Worm (Caenorhabditis elegans) whole organism, L3 larva: ENCODE measurements around the gene slfl-5.

ENCODE experiments used
- ama-1 ChIP-seq: fragments of 150-350 bp; optimal IDR thresholded peaks from 2 replicates; lab custom pipeline; 2018
- fkh-10 ChIP-seq: sonication (generic microtip); optimal IDR thresholded peaks from 2 replicates; lab custom pipeline; 2017; ENCODE audit warnings: missing biosample characterization, missing genetic modification reagents, missing genetic modification characterization
- nhr-11 ChIP-seq: fragments of 150-350 bp; optimal IDR thresholded peaks from 2 replicates; lab custom pipeline; 2014; ENCODE audit warnings: missing biosample characterization, missing genetic modification characterization

DNA sequence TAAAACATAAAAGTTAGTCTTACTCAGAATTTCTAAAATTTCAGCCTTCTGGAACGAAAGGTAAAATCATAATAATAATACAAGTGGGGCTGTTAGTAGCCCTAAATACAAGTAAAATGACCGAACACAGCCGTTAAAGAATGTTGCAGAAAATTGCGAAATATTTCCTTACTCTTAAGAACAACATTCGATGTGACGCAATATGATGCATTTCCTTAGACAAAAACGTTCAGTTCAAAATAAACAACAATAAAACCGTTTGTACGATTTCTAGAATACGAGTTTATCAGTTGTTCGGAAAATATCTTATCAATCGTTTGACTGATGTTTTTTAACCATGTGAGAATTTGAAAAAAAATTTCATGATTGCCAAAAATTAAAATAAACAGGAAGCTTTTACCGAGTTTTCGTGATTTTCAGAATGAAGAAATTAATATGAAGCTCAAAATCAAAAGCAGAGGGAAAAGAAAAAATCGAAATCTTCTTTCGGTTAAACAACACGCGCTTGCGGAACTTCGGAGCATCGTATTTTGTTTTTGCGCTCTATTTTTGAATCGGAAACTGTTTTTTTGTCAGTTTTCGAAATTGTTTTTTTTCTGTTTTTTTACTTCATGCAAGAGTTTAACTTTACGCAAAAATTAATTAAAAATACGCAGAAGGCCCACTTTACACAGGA lies 1.1 kb upstream of the slfl-5 start:
- TF ChIP-seq ama-1 (lab: Kevin White, UChicago) (no peak), fkh-10 (no peak), nhr-11 (tag; lab: Kevin White, UChicago) (no peak)
